Fruit fly (Drosophila melanogaster) whole organism: ENCODE data around the gene CG13024.

Experiments used
- pan ChIP-seq: fragments of >200 bp; optimal IDR thresholded peaks from 2 replicates; lab custom pipeline; 2017
- usp ChIP-seq: fragments of >200 bp; optimal IDR thresholded peaks from 2 replicates; lab custom pipeline; 2017; ENCODE audit warnings: missing biosample characterization, missing genetic modification characterization, mixed read lengths

DNA sequence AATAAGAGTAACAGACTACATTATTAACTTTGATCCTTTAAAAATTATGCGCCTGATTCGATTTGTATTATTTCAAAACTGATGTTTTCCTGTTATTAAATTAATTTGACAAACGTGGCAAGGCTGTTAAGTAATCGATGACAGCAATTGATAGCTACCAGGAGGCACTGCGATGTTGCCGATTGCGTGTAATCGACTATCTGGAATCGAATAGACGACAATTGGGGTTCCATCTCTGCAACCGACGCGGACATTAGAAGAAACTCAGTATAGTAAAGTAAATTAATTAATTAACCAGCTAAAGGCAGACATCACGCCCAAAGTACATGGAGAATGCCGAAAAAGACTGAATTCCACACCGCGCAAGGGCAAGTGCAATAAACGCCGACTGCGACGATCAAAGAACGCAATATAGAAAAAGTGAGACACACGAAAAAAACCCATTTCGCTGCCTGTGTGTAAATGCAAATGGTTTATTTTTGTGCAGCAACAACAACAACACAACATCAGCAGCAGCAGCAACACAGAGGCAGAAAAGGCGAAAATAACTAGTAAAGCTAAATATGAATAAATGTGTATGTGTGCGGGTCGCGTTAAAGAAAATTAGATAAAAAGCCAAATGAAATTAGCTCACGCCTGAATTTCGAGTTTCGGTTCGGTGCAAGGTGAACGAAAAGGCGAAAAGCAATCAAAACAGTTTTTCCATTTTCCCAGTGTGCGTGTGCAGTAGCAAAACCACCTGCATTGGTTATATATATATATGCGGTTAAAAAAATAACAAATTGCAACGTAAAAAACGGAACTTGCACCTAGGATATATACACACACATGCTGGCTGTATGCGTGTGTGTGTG lies 24.9 kb upstream of the CG13024 start, which contains the start of gene sina:
- no peak for TF ChIP-seq pan (lab: Kevin White, UChicago)
- no peak for TF ChIP-seq usp (GFP tag; lab: Kevin White, UChicago)
